Fruit fly (Drosophila melanogaster) whole organism, embryonic: ENCODE results near the gene Rpt6R.
A peak's percentile ranks its signal among the peaks of the same experiment; 100 is the strongest.

Source experiments
- Bdp1 ChIP-seq: fragments of 200-800 bp; sonication (Bioruptor generic); optimal IDR thresholded peaks from 3 replicates; lab custom pipeline; 2016; ENCODE audit warnings: missing biosample characterization, missing genetic modification characterization
- Blimp-1 ChIP-seq: fragments of 200-800 bp; sonication (Bioruptor generic); optimal IDR thresholded peaks from 3 replicates; lab custom pipeline; 2018; ENCODE audit warnings: missing biosample characterization, missing genetic modification characterization, mild to moderate bottlenecking, moderate library complexity, missing genetic modification reagents
- CG10209 ChIP-seq: fragments of 200-800 bp; sonication (Bioruptor generic); optimal IDR thresholded peaks from 3 replicates; lab custom pipeline; 2017; ENCODE audit warnings: missing biosample characterization, mild to moderate bottlenecking, missing genetic modification characterization, missing genetic modification reagents
- CG10274 ChIP-seq: fragments of 200-800 bp; sonication (Bioruptor generic); optimal IDR thresholded peaks from 3 replicates; lab custom pipeline; 2017; ENCODE audit warnings: missing biosample characterization, mild to moderate bottlenecking, missing genetic modification characterization
- CG10321 ChIP-seq: fragments of 200-800 bp; sonication (Bioruptor generic); IDR thresholded peaks from 2 replicates; pipeline ENCODE4 v1.3.6; 2022; ENCODE audit warnings: missing biosample characterization, missing genetic modification characterization
- CG12391 ChIP-seq: fragments of 200-800 bp; sonication (Bioruptor generic); optimal IDR thresholded peaks from 3 replicates; lab custom pipeline; 2018; ENCODE audit warnings: missing biosample characterization, mild to moderate bottlenecking, missing genetic modification characterization, moderate library complexity
- CG12659 ChIP-seq: fragments of 200-800 bp; sonication (Bioruptor generic); optimal IDR thresholded peaks from 3 replicates; lab custom pipeline; 2017; ENCODE audit warnings: mild to moderate bottlenecking, missing biosample characterization, missing genetic modification reagents, missing genetic modification characterization
- CG13287 ChIP-seq: fragments of 200-800 bp; sonication (Bioruptor generic); IDR thresholded peaks from 2 replicates; pipeline ENCODE4 v1.3.6; 2022; ENCODE audit warnings: missing biosample characterization, missing genetic modification characterization; ENCODE audit not compliant: partially characterized antibody
- CG15269 ChIP-seq: fragments of 200-800 bp; sonication (Bioruptor generic); optimal IDR thresholded peaks from 2 replicates; lab custom pipeline; 2018; ENCODE audit warnings: missing biosample characterization, mild to moderate bottlenecking, missing genetic modification characterization, moderate library complexity
- CG15514 ChIP-seq: fragments of 200-800 bp; sonication (Bioruptor generic); optimal IDR thresholded peaks from 3 replicates; lab custom pipeline; 2017; ENCODE audit warnings: missing biosample characterization, missing genetic modification characterization, mild to moderate bottlenecking, moderate library complexity, missing genetic modification reagents
- CG16813 ChIP-seq: fragments of 200-800 bp; sonication (Bioruptor generic); IDR thresholded peaks from 3 replicates; pipeline ENCODE4 v1.3.6; 2022; ENCODE audit warnings: missing biosample characterization, missing genetic modification characterization; ENCODE audit not compliant: partially characterized antibody
- CG17359 ChIP-seq: fragments of 200-800 bp; sonication (Bioruptor generic); optimal IDR thresholded peaks from 3 replicates; lab custom pipeline; 2018; ENCODE audit warnings: missing biosample characterization, mild to moderate bottlenecking, missing genetic modification characterization, moderate library complexity
- CG17802 ChIP-seq: fragments of 200-800 bp; sonication (Bioruptor generic); optimal IDR thresholded peaks from 2 replicates; lab custom pipeline; 2018; ENCODE audit warnings: missing biosample characterization, mild to moderate bottlenecking, missing genetic modification characterization, moderate library complexity
- CG1832 ChIP-seq: fragments of 200-800 bp; sonication (Bioruptor generic); optimal IDR thresholded peaks from 2 replicates; lab custom pipeline; 2017; ENCODE audit warnings: missing biosample characterization, mild to moderate bottlenecking, missing genetic modification characterization, inconsistent platforms
- CG30020 ChIP-seq: fragments of 200-800 bp; optimal IDR thresholded peaks from 2 replicates; lab custom pipeline; 2019; ENCODE audit warnings: missing biosample characterization, mild to moderate bottlenecking, missing genetic modification characterization, moderate library complexity
- CG33557 ChIP-seq: fragments of 200-800 bp; sonication (Bioruptor generic); optimal IDR thresholded peaks from 2 replicates; lab custom pipeline; 2019; ENCODE audit warnings: missing biosample characterization, mild to moderate bottlenecking, missing genetic modification characterization, moderate library complexity
- CG3847 ChIP-seq: fragments of 200-800 bp; sonication (Bioruptor generic); IDR thresholded peaks from 2 replicates; pipeline ENCODE4 v1.3.6; 2022; ENCODE audit warnings: missing biosample characterization, missing genetic modification characterization
- CG3995 ChIP-seq: fragments of 200-800 bp; sonication (Bioruptor generic); optimal IDR thresholded peaks from 3 replicates; lab custom pipeline; 2016; ENCODE audit warnings: missing biosample characterization, missing genetic modification characterization
- CG42726 ChIP-seq: fragments of 200-800 bp; sonication (Bioruptor generic); IDR thresholded peaks from 2 replicates; pipeline ENCODE4 v1.3.6; 2022; ENCODE audit warnings: missing biosample characterization, missing genetic modification characterization; ENCODE audit not compliant: partially characterized antibody
- CG5180 ChIP-seq: fragments of 200-800 bp; sonication (Bioruptor generic); optimal IDR thresholded peaks from 3 replicates; lab custom pipeline; 2017; ENCODE audit warnings: missing biosample characterization, missing genetic modification characterization, mild to moderate bottlenecking, moderate library complexity, missing genetic modification reagents
- CG7357 ChIP-seq: fragments of 200-800 bp; sonication (Bioruptor generic); IDR thresholded peaks from 3 replicates; pipeline ENCODE4 v1.3.6; 2022; ENCODE audit warnings: missing biosample characterization, missing genetic modification characterization
- CG8089 ChIP-seq: fragments of 200-800 bp; sonication (Bioruptor generic); optimal IDR thresholded peaks from 3 replicates; lab custom pipeline; 2016; ENCODE audit warnings: missing biosample characterization, missing genetic modification characterization
- CG8765 ChIP-seq: fragments of 200-800 bp; sonication (Bioruptor generic); IDR thresholded peaks from 2 replicates; pipeline ENCODE4 v1.3.6; 2022; ENCODE audit warnings: missing biosample characterization, missing genetic modification characterization
- CoRest ChIP-seq: fragments of 200-800 bp; sonication (Bioruptor generic); optimal IDR thresholded peaks from 3 replicates; lab custom pipeline; 2018; ENCODE audit warnings: missing biosample characterization, mild to moderate bottlenecking, missing genetic modification characterization, moderate library complexity
- Dbx ChIP-seq: fragments of 200-800 bp; sonication (Bioruptor generic); IDR thresholded peaks from 3 replicates; pipeline ENCODE4 v1.3.6; 2022; ENCODE audit warnings: missing biosample characterization, missing genetic modification characterization
- Dek ChIP-seq: fragments of 200-800 bp; sonication (Bioruptor generic); optimal IDR thresholded peaks from 3 replicates; lab custom pipeline; 2019; ENCODE audit warnings: missing biosample characterization, mild to moderate bottlenecking, missing genetic modification characterization, moderate library complexity
- Elba2 ChIP-seq: fragments of 200-800 bp; sonication (Bioruptor generic); optimal IDR thresholded peaks from 3 replicates; lab custom pipeline; 2016; ENCODE audit warnings: missing biosample characterization, missing genetic modification characterization
- HHEX ChIP-seq: fragments of 200-800 bp; sonication (Bioruptor generic); optimal IDR thresholded peaks from 3 replicates; lab custom pipeline; 2017; ENCODE audit warnings: missing biosample characterization, mild to moderate bottlenecking, missing genetic modification characterization, missing genetic modification reagents
- Hand ChIP-seq: fragments of 200-800 bp; sonication (Bioruptor generic); optimal IDR thresholded peaks from 2 replicates; lab custom pipeline; 2017; ENCODE audit warnings: mild to moderate bottlenecking, missing biosample characterization, missing genetic modification reagents, missing genetic modification characterization
- Hr3 ChIP-seq: fragments of 200-800 bp; sonication (Bioruptor generic); optimal IDR thresholded peaks from 3 replicates; lab custom pipeline; 2016; ENCODE audit warnings: missing biosample characterization, missing genetic modification characterization
- Neu2 ChIP-seq: fragments of 200-800 bp; sonication (Bioruptor generic); optimal IDR thresholded peaks from 3 replicates; lab custom pipeline; 2016; ENCODE audit warnings: missing biosample characterization, missing genetic modification characterization, borderline replicate concordance
- ac ChIP-seq: fragments of 200-800 bp; sonication (Bioruptor generic); optimal IDR thresholded peaks from 3 replicates; lab custom pipeline; 2017; ENCODE audit warnings: missing biosample characterization, mild to moderate bottlenecking, missing genetic modification characterization
- bab2 ChIP-seq: fragments of 200-800 bp; sonication (Bioruptor generic); optimal IDR thresholded peaks from 2 replicates; lab custom pipeline; 2016; ENCODE audit warnings: missing biosample characterization, missing genetic modification characterization
- dm ChIP-seq: fragments of 200-800 bp; sonication (Bioruptor generic); optimal IDR thresholded peaks from 3 replicates; lab custom pipeline; 2016; ENCODE audit warnings: missing biosample characterization, missing genetic modification characterization
- gcm ChIP-seq: fragments of 200-800 bp; sonication (Bioruptor generic); optimal IDR thresholded peaks from 2 replicates; lab custom pipeline; 2019; ENCODE audit warnings: missing biosample characterization, mild to moderate bottlenecking, missing genetic modification characterization, moderate library complexity
- kay ChIP-seq: fragments of 200-800 bp; sonication (Bioruptor generic); optimal IDR thresholded peaks from 2 replicates; lab custom pipeline; 2016; ENCODE audit warnings: missing biosample characterization, missing genetic modification characterization
- nom ChIP-seq: fragments of 200-800 bp; sonication (Bioruptor generic); optimal IDR thresholded peaks from 2 replicates; lab custom pipeline; 2017; ENCODE audit warnings: missing biosample characterization, missing genetic modification characterization, mild to moderate bottlenecking, moderate library complexity, missing genetic modification reagents
- pb ChIP-seq: fragments of 200-800 bp; sonication (Bioruptor generic); optimal IDR thresholded peaks from 3 replicates; lab custom pipeline; 2016; ENCODE audit warnings: missing biosample characterization, missing genetic modification characterization
- prd ChIP-seq, 3 experiments: fragments of >200 bp in 2 of 3; fragments of 200-800 bp in 1 of 3; sonication (Bioruptor generic) in 1 of 3; optimal IDR thresholded peaks in 2 of 3; IDR thresholded peaks in 1 of 3; 2 replicates in 2 of 3; 3 replicates in 1 of 3; pipeline versions ENCODE4 v1.3.6 to Lab custom; 2017 to 2022; ENCODE audit warnings: missing biosample characterization in 1 of 3, missing genetic modification characterization in 1 of 3
- ranshi ChIP-seq: fragments of 200-800 bp; sonication (Bioruptor generic); IDR thresholded peaks from 2 replicates; pipeline ENCODE4 v1.3.6; 2022; ENCODE audit warnings: missing biosample characterization, missing genetic modification characterization
- sens ChIP-seq: fragments of 200-800 bp; sonication (Bioruptor generic); peaks from one replicate; lab custom pipeline; 2016; ENCODE audit warnings: missing biosample characterization, missing genetic modification characterization
- sim ChIP-seq: fragments of 200-800 bp; sonication (Bioruptor generic); IDR thresholded peaks from 2 replicates; pipeline ENCODE4 v1.3.6; 2022; ENCODE audit warnings: missing biosample characterization, missing genetic modification characterization
- twi ChIP-seq: fragments of 200-800 bp; optimal IDR thresholded peaks from 2 replicates; lab custom pipeline; 2019; ENCODE audit warnings: missing biosample characterization, mild to moderate bottlenecking, missing genetic modification characterization, moderate library complexity
- tx ChIP-seq: fragments of 200-800 bp; sonication (Bioruptor generic); optimal IDR thresholded peaks from 2 replicates; lab custom pipeline; 2016; ENCODE audit warnings: missing biosample characterization, missing genetic modification characterization
- vnd ChIP-seq: fragments of 200-800 bp; sonication (Bioruptor generic); IDR thresholded peaks from 3 replicates; pipeline ENCODE4 v1.3.6; 2022; ENCODE audit warnings: missing biosample characterization, missing genetic modification characterization; ENCODE audit not compliant: partially characterized antibody
- zen2 ChIP-seq: fragments of 200-800 bp; sonication (Bioruptor generic); IDR thresholded peaks from 3 replicates; pipeline ENCODE4 v1.3.6; 2022; ENCODE audit warnings: missing biosample characterization, missing genetic modification characterization; ENCODE audit not compliant: partially characterized antibody
- zf30C ChIP-seq: fragments of 200-800 bp; sonication (Bioruptor generic); optimal IDR thresholded peaks from 3 replicates; lab custom pipeline; 2018; ENCODE audit warnings: missing biosample characterization, mild to moderate bottlenecking, missing genetic modification characterization

Rpt6R gene

dm6 chr3R:30600154-30601009, 16.9 kb upstream of the Rpt6R start (continued):
- TF ChIP-seq CG5180 (GFP tag; lab: Kevin White, UChicago) (peak; percentile 70), Dek (tag; lab: Kevin White, UChicago) (peak; percentile 88), ac (GFP tag; lab: Kevin White, UChicago) (peak; percentile 61), CG7357 (peak; percentile 79), sim (GFP tag; lab: Robert Waterston, UW) (peak; percentile 89), gcm (GFP tag; lab: Kevin White, UChicago) (peak; percentile 94), bab2 (GFP tag; lab: Kevin White, UChicago) (peak; percentile 58), Neu2 (peak; percentile 48), CG15514 (GFP tag; lab: Kevin White, UChicago) (peak; percentile 82), kay (GFP tag; lab: Kevin White, UChicago) (peak; percentile 83), CG10321 (peak; percentile 64), CG13287 (GFP tag; lab: Robert Waterston, UW) (peak; percentile 38), CG17802 (tag; lab: Kevin White, UChicago) (peak; percentile 71), CG12391 (peak; percentile 92), CG33557 (GFP tag; lab: Kevin White, UChicago) (peak; percentile 63), nom (GFP tag; lab: Kevin White, UChicago) (peak; percentile 51), tx (peak; percentile 84), CG3995 (GFP tag; lab: Kevin White, UChicago) (peak; percentile 63), Hand (GFP tag; lab: Kevin White, UChicago) (peak; percentile 83), CG1832 (GFP tag; lab: Kevin White, UChicago) (no peak), pb (peak; percentile 74), CG3847 (GFP tag; lab: Robert Waterston, UW) (peak; percentile 90), HHEX (GFP tag; lab: Kevin White, UChicago) (peak; percentile 91), Elba2 (GFP tag; lab: Kevin White, UChicago) (no peak), CG17359 (tag; lab: Kevin White, UChicago) (peak; percentile 93), twi (tag; lab: Kevin White, UChicago) (peak; percentile 70), CG42726 (GFP tag; lab: Robert Waterston, UW) (no peak), CG15269 (tag; lab: Kevin White, UChicago) (peak; percentile 90), CG12659 (GFP tag; lab: Kevin White, UChicago) (peak; percentile 88), ranshi (peak; percentile 93), sens (peak; percentile 98), zf30C (GFP tag; lab: Kevin White, UChicago) (peak; percentile 92), dm (GFP tag; lab: Kevin White, UChicago) (peak; percentile 76), CG8089 (GFP tag; lab: Kevin White, UChicago) (peak; percentile 69), CG10209 (peak; percentile 87), vnd (no peak), CoRest (tag; lab: Kevin White, UChicago) (peak; percentile 88), prd (optimal IDR thresholded peaks at IDR 0.05; lab: Kevin White, UChicago) (no peak), prd (GFP tag; IDR thresholded peaks at IDR 0.05; lab: Robert Waterston, UW) (peak; percentile 93), zen2 (GFP tag; lab: Robert Waterston, UW) (no peak), CG8765 (GFP tag; lab: Robert Waterston, UW) (peak; percentile 63), CG16813 (GFP tag; lab: Robert Waterston, UW) (no peak), Blimp-1 (GFP tag; lab: Kevin White, UChicago) (peak; percentile 89), CG30020 (tag; lab: Kevin White, UChicago) (no peak), Bdp1 (peak; percentile 82), Dbx (GFP tag; lab: Robert Waterston, UW) (peak; percentile 92), Hr3 (peak; percentile 86), CG10274 (peak; percentile 67)
